Fruit fly (Drosophila melanogaster): ENCODE results near the gene CG12099.

CG12099 gene

dm6 chr3L:1545693-1546329 lies 12.5 kb downstream of the CG12099 start, which contains the start of the genes CG32313 and Pcyt1 (continued):
- peak; percentile 39 for TF ChIP-seq grau (tag; optimal IDR thresholded peaks at IDR 0.05)
- TF ChIP-seq trh (GFP tag; optimal IDR thresholded peaks at IDR 0.05): no peak
- TF ChIP-seq B-H2 (GFP tag; optimal IDR thresholded peaks at IDR 0.05): peak; percentile 55
- no peak for TF ChIP-seq jing (GFP tag; optimal IDR thresholded peaks at IDR 0.05)
- peak; percentile 68 for TF ChIP-seq CG4617 (GFP tag; optimal IDR thresholded peaks at IDR 0.05; ENCODE audit: borderline replicate concordance)
- TF ChIP-seq kah (GFP tag; optimal IDR thresholded peaks at IDR 0.05): no peak
- no peak for TF ChIP-seq fd3F (GFP tag; optimal IDR thresholded peaks at IDR 0.05)
- no peak for TF ChIP-seq CG14050 (GFP tag; IDR thresholded peaks at IDR 0.05)
- TF ChIP-seq CG9437 (GFP tag; optimal IDR thresholded peaks at IDR 0.05): no peak
- no peak for TF ChIP-seq Poxn (GFP tag; IDR thresholded peaks at IDR 0.05)
- peak; percentile 45 for TF ChIP-seq MBD-R2 (GFP tag; IDR thresholded peaks at IDR 0.05)
- no peak for TF ChIP-seq Fer3 (tag; optimal IDR thresholded peaks at IDR 0.05)
- no peak for TF ChIP-seq az2 (GFP tag; optimal IDR thresholded peaks at IDR 0.05)
- no peak for TF ChIP-seq Stat92E (GFP tag; optimal IDR thresholded peaks at IDR 0.05)
- no peak for TF ChIP-seq Camta (GFP tag; optimal IDR thresholded peaks at IDR 0.05)
- TF ChIP-seq CG1233 (GFP tag; optimal IDR thresholded peaks at IDR 0.05): no peak
- TF ChIP-seq phol (tag; optimal IDR thresholded peaks at IDR 0.05): peak; percentile 25
- TF ChIP-seq CG8359 (GFP tag; optimal IDR thresholded peaks at IDR 0.05; ENCODE audit: borderline replicate concordance): no peak
- no peak for TF ChIP-seq hkb (optimal IDR thresholded peaks at IDR 0.05)
- 0 out of 2 replicates have a peak, but pooled peaks have one; percentile 24 for TF ChIP-seq hkb (GFP tag; IDR thresholded peaks at IDR 0.05)
- no peak for TF ChIP-seq croc (GFP tag; conservative IDR thresholded peaks at IDR 0.05)
- TF ChIP-seq Bgb (GFP tag; IDR thresholded peaks at IDR 0.05; ENCODE audit: partially characterized antibody): peak; percentile 94
- peak; percentile 76 for TF ChIP-seq gro (GFP tag; optimal IDR thresholded peaks at IDR 0.05)
- no peak for TF ChIP-seq Neu2 (GFP tag; optimal IDR thresholded peaks at IDR 0.05; ENCODE audit: borderline replicate concordance)
- TF ChIP-seq gfzf (GFP tag; optimal IDR thresholded peaks at IDR 0.05): peak; percentile 25
- peak; percentile 91 for TF ChIP-seq CG15514 (GFP tag; optimal IDR thresholded peaks at IDR 0.05)
- TF ChIP-seq CG12071 (GFP tag; optimal IDR thresholded peaks at IDR 0.05): no peak
- TF ChIP-seq HHEX (GFP tag; optimal IDR thresholded peaks at IDR 0.05): no peak
- TF ChIP-seq CG14667 (GFP tag; IDR thresholded peaks at IDR 0.05): no peak
- no peak for TF ChIP-seq CG4730 (GFP tag; IDR thresholded peaks at IDR 0.05)
- peak; percentile 0 for TF ChIP-seq ATbp (GFP tag; optimal IDR thresholded peaks at IDR 0.05)
- TF ChIP-seq CG3726 (GFP tag; IDR thresholded peaks at IDR 0.05): no peak
- peak; percentile 47 for TF ChIP-seq Blimp-1 (GFP tag; optimal IDR thresholded peaks at IDR 0.05)
- TF ChIP-seq gt (GFP tag; IDR thresholded peaks at IDR 0.05): no peak
- TF ChIP-seq CG2712 (tag; optimal IDR thresholded peaks at IDR 0.05): peak; percentile 39
- no peak for TF ChIP-seq CG11247 (GFP tag; IDR thresholded peaks at IDR 0.05)
- peak; percentile 86 for TF ChIP-seq Scr (GFP tag; IDR thresholded peaks at IDR 0.05; ENCODE audit: partially characterized antibody)
- TF ChIP-seq dan (GFP tag; IDR thresholded peaks at IDR 0.05): no peak
- TF ChIP-seq tap (tag; optimal IDR thresholded peaks at IDR 0.05): peak; percentile 49
- no peak for TF ChIP-seq CG1529 (GFP tag; optimal IDR thresholded peaks at IDR 0.05)
- TF ChIP-seq CG17328 (GFP tag; IDR thresholded peaks at IDR 0.05): no peak
- TF ChIP-seq seq (GFP tag; IDR thresholded peaks at IDR 0.05): no peak
- TF ChIP-seq lilli (GFP tag; optimal IDR thresholded peaks at IDR 0.05): peak; percentile 40
- TF ChIP-seq Bteb2 (GFP tag; optimal IDR thresholded peaks at IDR 0.05): no peak
- TF ChIP-seq CG13624 (GFP tag; optimal IDR thresholded peaks at IDR 0.05): no peak
- no peak for TF ChIP-seq CG2199 (GFP tag; IDR thresholded peaks at IDR 0.05)
- no peak for TF ChIP-seq CG6683 (GFP tag; optimal IDR thresholded peaks at IDR 0.05)
- TF ChIP-seq maf-S (GFP tag; optimal IDR thresholded peaks at IDR 0.05): no peak
- no peak for TF ChIP-seq pan (optimal IDR thresholded peaks at IDR 0.05)
- TF ChIP-seq pan (GFP tag; optimal IDR thresholded peaks at IDR 0.05 in 1 of 2, IDR thresholded peaks at IDR 0.05 in 1 of 2): peak in 1 of 2 experiments; percentile 24
